Worm (Caenorhabditis elegans): Measurements from ENCODE around the gene C33B4.2.

- no peak for TF ChIP-seq ets-4 (GFP tag; optimal IDR thresholded peaks at IDR 0.05)
- TF ChIP-seq hsf-1 (GFP tag; IDR thresholded peaks at IDR 0.05), result no peak
- TF ChIP-seq sea-2 (GFP tag; IDR thresholded peaks at IDR 0.05), result no peak
- TF ChIP-seq F49E8.2 (tag; optimal IDR thresholded peaks at IDR 0.05; ENCODE audit: insufficient read depth), result no peak
- TF ChIP-seq mcd-1 (GFP tag; IDR thresholded peaks at IDR 0.05), result no peak
- TF ChIP-seq F37B4.10 (GFP tag; IDR thresholded peaks at IDR 0.05), result no peak
Observed at ce11 chrII:11396217-11396616, 24.3 kb upstream of the C33B4.2 start.
